Fruit fly (Drosophila melanogaster) whole organism, embryonic: ENCODE data around the gene ClpP.

Source experiments
- Blimp-1 ChIP-seq: fragments of 200-800 bp; sonication (Bioruptor generic); optimal IDR thresholded peaks from 3 replicates; lab custom pipeline; 2018; ENCODE audit warnings: missing biosample characterization, missing genetic modification characterization, mild to moderate bottlenecking, moderate library complexity, missing genetic modification reagents
- CG10462 ChIP-seq: fragments of 200-800 bp; sonication (Bioruptor generic); optimal IDR thresholded peaks from 2 replicates; lab custom pipeline; 2016; ENCODE audit warnings: missing biosample characterization, missing genetic modification characterization
- CG11504 ChIP-seq: fragments of 200-800 bp; sonication (Bioruptor generic); optimal IDR thresholded peaks from 3 replicates; lab custom pipeline; 2019; ENCODE audit warnings: missing biosample characterization, mild to moderate bottlenecking, missing genetic modification characterization, moderate library complexity
- CG12104 ChIP-seq: fragments of 200-800 bp; sonication (Bioruptor generic); optimal IDR thresholded peaks from 3 replicates; lab custom pipeline; 2016; ENCODE audit warnings: missing biosample characterization, missing genetic modification characterization
- CG12299 ChIP-seq: fragments of 200-800 bp; sonication (Bioruptor generic); optimal IDR thresholded peaks from 2 replicates; lab custom pipeline; 2018; ENCODE audit warnings: missing biosample characterization, mild to moderate bottlenecking, missing genetic modification characterization
- CG12659 ChIP-seq: fragments of 200-800 bp; sonication (Bioruptor generic); optimal IDR thresholded peaks from 3 replicates; lab custom pipeline; 2017; ENCODE audit warnings: mild to moderate bottlenecking, missing biosample characterization, missing genetic modification reagents, missing genetic modification characterization
- CG14710 ChIP-seq: fragments of 200-800 bp; sonication (Bioruptor generic); optimal IDR thresholded peaks from 3 replicates; lab custom pipeline; 2019; ENCODE audit warnings: missing biosample characterization, mild to moderate bottlenecking, missing genetic modification characterization, moderate library complexity
- CG15011 ChIP-seq: fragments of 200-800 bp; sonication (Bioruptor generic); optimal IDR thresholded peaks from 3 replicates; lab custom pipeline; 2018; ENCODE audit warnings: missing biosample characterization, mild to moderate bottlenecking, missing genetic modification characterization
- CG1603 ChIP-seq: fragments of 200-800 bp; sonication (Bioruptor generic); optimal IDR thresholded peaks from 2 replicates; lab custom pipeline; 2019; ENCODE audit warnings: missing biosample characterization, mild to moderate bottlenecking, missing genetic modification characterization, moderate library complexity
- CG17385 ChIP-seq: fragments of 200-800 bp; sonication (Bioruptor generic); optimal IDR thresholded peaks from 3 replicates; lab custom pipeline; 2018; ENCODE audit warnings: missing biosample characterization, mild to moderate bottlenecking, missing genetic modification characterization
- CG18262 ChIP-seq: fragments of 200-800 bp; optimal IDR thresholded peaks from 3 replicates; lab custom pipeline; 2019; ENCODE audit warnings: missing biosample characterization, mild to moderate bottlenecking, missing genetic modification characterization, moderate library complexity
- CG3726 ChIP-seq: fragments of 200-800 bp; sonication (Bioruptor generic); IDR thresholded peaks from 3 replicates; pipeline ENCODE4, ENCODE4 v1.3.6; 2022; ENCODE audit warnings: missing biosample characterization, missing genetic modification characterization
- CG3847 ChIP-seq: fragments of 200-800 bp; sonication (Bioruptor generic); IDR thresholded peaks from 2 replicates; pipeline ENCODE4 v1.3.6; 2022; ENCODE audit warnings: missing biosample characterization, missing genetic modification characterization
- CG7357 ChIP-seq: fragments of 200-800 bp; sonication (Bioruptor generic); IDR thresholded peaks from 3 replicates; pipeline ENCODE4 v1.3.6; 2022; ENCODE audit warnings: missing biosample characterization, missing genetic modification characterization
- CG7786 ChIP-seq: fragments of 200-800 bp; sonication (Bioruptor generic); optimal IDR thresholded peaks from 2 replicates; lab custom pipeline; 2016; ENCODE audit warnings: missing biosample characterization, missing genetic modification characterization
- CG9817 ChIP-seq: fragments of 200-800 bp; sonication (Bioruptor generic); optimal IDR thresholded peaks from 2 replicates; lab custom pipeline; 2018; ENCODE audit warnings: missing biosample characterization, mild to moderate bottlenecking, missing genetic modification characterization, moderate library complexity
- CG9932 ChIP-seq: fragments of 200-800 bp; sonication (Bioruptor generic); IDR thresholded peaks from 2 replicates; pipeline ENCODE4 v1.3.6; 2022; ENCODE audit warnings: missing biosample characterization, missing genetic modification characterization
- D ChIP-seq, 2 experiments: fragments of 200-800 bp in 1 of 2; fragments of >200 bp in 1 of 2; sonication (Bioruptor generic) in 1 of 2; optimal IDR thresholded peaks; 2 replicates in 1 of 2; 3 replicates in 1 of 2; lab custom pipeline; 2017; ENCODE audit warnings: mild to moderate bottlenecking in 1 of 2, missing biosample characterization in 1 of 2, missing genetic modification characterization in 1 of 2, missing genetic modification reagents in 1 of 2
- Dad ChIP-seq: fragments of 200-800 bp; sonication (Bioruptor generic); optimal IDR thresholded peaks from 3 replicates; lab custom pipeline; 2016; ENCODE audit warnings: missing biosample characterization, missing genetic modification characterization
- Dll ChIP-seq: fragments of 200-800 bp; sonication (Bioruptor generic); IDR thresholded peaks from 4 replicates; pipeline ENCODE4 v1.3.6; 2022; ENCODE audit warnings: missing biosample characterization, missing genetic modification characterization; ENCODE audit not compliant: partially characterized antibody
- Hmr ChIP-seq: fragments of 200-800 bp; sonication (Bioruptor generic); optimal IDR thresholded peaks from 3 replicates; lab custom pipeline; 2017; ENCODE audit warnings: mild to moderate bottlenecking, missing biosample characterization, missing genetic modification reagents, missing genetic modification characterization
- Hsf ChIP-seq: fragments of 200-800 bp; sonication (Bioruptor generic); optimal IDR thresholded peaks from 3 replicates; lab custom pipeline; 2016; ENCODE audit warnings: missing biosample characterization, missing genetic modification characterization
- Jarid2 ChIP-seq: fragments of 200-800 bp; sonication (Bioruptor generic); optimal IDR thresholded peaks from 3 replicates; lab custom pipeline; 2017; ENCODE audit warnings: mild to moderate bottlenecking, missing biosample characterization, missing genetic modification reagents, missing genetic modification characterization
- Lim3 ChIP-seq: fragments of 200-800 bp; sonication (Bioruptor generic); IDR thresholded peaks from 2 replicates; pipeline ENCODE4 v1.3.6; 2022; ENCODE audit warnings: missing biosample characterization, missing genetic modification characterization
- Mad ChIP-seq: fragments of 200-800 bp; sonication (Bioruptor generic); optimal IDR thresholded peaks from 2 replicates; lab custom pipeline; 2016; ENCODE audit warnings: missing biosample characterization, missing genetic modification characterization
- Max ChIP-seq: fragments of 200-800 bp; sonication (Bioruptor generic); optimal IDR thresholded peaks from 2 replicates; lab custom pipeline; 2016; ENCODE audit warnings: missing biosample characterization, mild to moderate bottlenecking, missing genetic modification characterization
- Med ChIP-seq: fragments of 200-800 bp; sonication (Bioruptor generic); peaks from one replicate; lab custom pipeline; 2016; ENCODE audit warnings: missing biosample characterization, missing genetic modification characterization, mild to moderate bottlenecking, inconsistent platforms, moderate library complexity
- Nf-YC ChIP-seq: fragments of 200-800 bp; optimal IDR thresholded peaks from 3 replicates; lab custom pipeline; 2019; ENCODE audit warnings: missing biosample characterization, mild to moderate bottlenecking, missing genetic modification characterization, moderate library complexity
- NfI ChIP-seq: fragments of 200-800 bp; sonication (Bioruptor generic); optimal IDR thresholded peaks from 3 replicates; lab custom pipeline; 2018; ENCODE audit warnings: missing biosample characterization, mild to moderate bottlenecking, missing genetic modification characterization, moderate library complexity
- Oaz ChIP-seq: fragments of 200-800 bp; sonication (Bioruptor generic); IDR thresholded peaks from 2 replicates; pipeline ENCODE4 v1.3.6; 2022; ENCODE audit warnings: missing biosample characterization, missing genetic modification characterization
- Tbp ChIP-seq: fragments of >200 bp; optimal IDR thresholded peaks from 2 replicates; lab custom pipeline; 2018; ENCODE audit warnings: missing biosample characterization, missing genetic modification characterization
- Xrp1 ChIP-seq: fragments of 200-800 bp; sonication (Bioruptor generic); IDR thresholded peaks from 2 replicates; pipeline ENCODE4 v1.3.6; 2022; ENCODE audit warnings: missing biosample characterization, missing genetic modification characterization
- ara ChIP-seq: fragments of 200-800 bp; sonication (Bioruptor generic); IDR thresholded peaks from 2 replicates; pipeline ENCODE4 v1.3.6; 2022; ENCODE audit warnings: missing biosample characterization, missing genetic modification characterization
- ase ChIP-seq: fragments of 200-800 bp; sonication (Bioruptor generic); IDR thresholded peaks from 3 replicates; pipeline ENCODE4 v1.3.6; 2022; ENCODE audit warnings: missing biosample characterization, missing genetic modification characterization
- ato ChIP-seq: fragments of 200-800 bp; sonication (Bioruptor generic); IDR thresholded peaks from 2 replicates; pipeline ENCODE4 v1.3.6; 2022; ENCODE audit warnings: missing biosample characterization, missing genetic modification characterization; ENCODE audit not compliant: partially characterized antibody
- br ChIP-seq: fragments of >200 bp; optimal IDR thresholded peaks from 2 replicates; lab custom pipeline; 2017
- cad ChIP-seq: fragments of >200 bp; optimal IDR thresholded peaks from 2 replicates; lab custom pipeline; 2017; ENCODE audit warnings: missing biosample characterization, missing genetic modification characterization
- cato ChIP-seq: fragments of 200-800 bp; sonication (Bioruptor generic); optimal IDR thresholded peaks from 2 replicates; lab custom pipeline; 2016; ENCODE audit warnings: missing biosample characterization, missing genetic modification characterization, borderline replicate concordance
- cwo ChIP-seq: fragments of 200-800 bp; sonication (Bioruptor generic); optimal IDR thresholded peaks from 3 replicates; lab custom pipeline; 2017; ENCODE audit warnings: missing biosample characterization, missing genetic modification characterization, mild to moderate bottlenecking, moderate library complexity, missing genetic modification reagents
- disco-r ChIP-seq: fragments of 200-800 bp; sonication (Bioruptor generic); optimal IDR thresholded peaks from 2 replicates; lab custom pipeline; 2016; ENCODE audit warnings: missing biosample characterization, missing genetic modification characterization
- dmrt11E ChIP-seq: fragments of 200-800 bp; sonication (Bioruptor generic); optimal IDR thresholded peaks from 3 replicates; lab custom pipeline; 2018; ENCODE audit warnings: missing biosample characterization, mild to moderate bottlenecking, missing genetic modification characterization, moderate library complexity
- fru ChIP-seq: fragments of >200 bp; optimal IDR thresholded peaks from 2 replicates; lab custom pipeline; 2017
- hth ChIP-seq: fragments of >200 bp; optimal IDR thresholded peaks from 2 replicates; lab custom pipeline; 2017; ENCODE audit warnings: inconsistent platforms
- lmd ChIP-seq: fragments of 200-800 bp; sonication (Bioruptor generic); IDR thresholded peaks from 2 replicates; pipeline ENCODE4 v1.3.6; 2022; ENCODE audit warnings: missing biosample characterization, missing genetic modification characterization
- maf-S ChIP-seq: fragments of 200-800 bp; sonication (Bioruptor generic); optimal IDR thresholded peaks from 2 replicates; lab custom pipeline; 2016; ENCODE audit warnings: missing biosample characterization, missing genetic modification characterization
- mld ChIP-seq: fragments of 200-800 bp; sonication (Bioruptor generic); IDR thresholded peaks from 3 replicates; pipeline ENCODE4 v1.3.6; 2022; ENCODE audit warnings: missing biosample characterization, missing genetic modification characterization; ENCODE audit not compliant: partially characterized antibody
- p53 ChIP-seq: fragments of 200-800 bp; sonication (Bioruptor generic); optimal IDR thresholded peaks from 2 replicates; lab custom pipeline; 2016; ENCODE audit warnings: missing biosample characterization, missing genetic modification characterization
- sr ChIP-seq: fragments of 200-800 bp; sonication (Bioruptor generic); IDR thresholded peaks from 3 replicates; pipeline ENCODE4 v1.3.6; 2022; ENCODE audit warnings: missing biosample characterization, missing genetic modification characterization
- wdn ChIP-seq: fragments of 200-800 bp; sonication (Bioruptor generic); IDR thresholded peaks from 2 replicates; pipeline ENCODE4 v1.3.6; 2022; ENCODE audit warnings: missing biosample characterization, missing genetic modification characterization
- zfh1 ChIP-seq: fragments of 200-800 bp; sonication (Bioruptor generic); IDR thresholded peaks from 3 replicates; pipeline ENCODE4 v1.3.6; 2022; ENCODE audit warnings: missing biosample characterization, missing genetic modification characterization

The ClpP gene

dm6 chr2L:10375464-10376236, 19.1 kb downstream of the ClpP start, which contains the start of the genes CG33303 and dpr19 (continued):
- TF ChIP-seq CG12299 (tag; lab: Kevin White, UChicago) (peak; percentile 81), Dad (GFP tag; lab: Kevin White, UChicago) (no peak), fru (lab: Kevin White, UChicago) (no peak), cad (no peak), CG7786 (GFP tag; lab: Kevin White, UChicago) (no peak), CG7357 (GFP tag; lab: Robert Waterston, UW) (no peak), Xrp1 (GFP tag; lab: Robert Waterston, UW) (peak; percentile 76), wdn (no peak), Jarid2 (GFP tag; lab: Kevin White, UChicago) (no peak), zfh1 (GFP tag; lab: Robert Waterston, UW) (0 out of 3 replicates have a peak, but pooled peaks have one; percentile 31), disco-r (no peak), CG15011 (GFP tag; lab: Kevin White, UChicago) (peak; percentile 49), CG9932 (GFP tag; lab: Robert Waterston, UW) (peak; percentile 17; the same call in 1 of the 2 replicates), CG17385 (peak; percentile 74), CG9817 (peak; percentile 59), sr (GFP tag; lab: Robert Waterston, UW) (no peak), Max (GFP tag; lab: Kevin White, UChicago) (peak; percentile 16), dmrt11E (peak; percentile 79), CG3847 (GFP tag; lab: Robert Waterston, UW) (peak; percentile 41; the same call in 1 of the 2 replicates), Hsf (no peak), CG14710 (tag; lab: Kevin White, UChicago) (peak; percentile 90), ara (GFP tag; lab: Robert Waterston, UW) (peak; percentile 57; the same call in 1 of the 2 replicates), CG12659 (peak; percentile 86), CG10462 (GFP tag; lab: Kevin White, UChicago) (peak; percentile 20), CG18262 (tag; lab: Kevin White, UChicago) (peak; percentile 89), D (optimal IDR thresholded peaks at IDR 0.05; lab: Kevin White, UChicago) (no peak), D (GFP tag; optimal IDR thresholded peaks at IDR 0.05; lab: Kevin White, UChicago) (peak; percentile 49), p53 (GFP tag; lab: Kevin White, UChicago) (no peak), cwo (GFP tag; lab: Kevin White, UChicago) (peak; percentile 62), Oaz (GFP tag; lab: Robert Waterston, UW) (no peak), Nf-YC (tag; lab: Kevin White, UChicago) (peak; percentile 79), CG3726 (GFP tag; lab: Robert Waterston, UW) (peak; percentile 51; the same call in 1 of the 3 replicates), ase (GFP tag; lab: Robert Waterston, UW) (no peak), Tbp (no peak), hth (lab: Kevin White, UChicago) (no peak), CG12104 (GFP tag; lab: Kevin White, UChicago) (peak; percentile 49), cato (GFP tag; lab: Kevin White, UChicago) (no peak), Hmr (peak; percentile 85), Dll (peak; percentile 38; the same call in 1 of the 4 replicates), Lim3 (GFP tag; lab: Robert Waterston, UW) (no peak), Blimp-1 (GFP tag; lab: Kevin White, UChicago) (no peak), NfI (GFP tag; lab: Kevin White, UChicago) (peak; percentile 45), Med (GFP tag; lab: Kevin White, UChicago) (peak; percentile 68), br (lab: Kevin White, UChicago) (no peak), maf-S (GFP tag; lab: Kevin White, UChicago) (no peak), lmd (peak; percentile 52; the same call in 1 of the 2 replicates), ato (GFP tag; lab: Robert Waterston, UW) (no peak), mld (no peak), CG1603 (tag; lab: Kevin White, UChicago) (peak; percentile 16), CG11504 (tag; lab: Kevin White, UChicago) (peak; percentile 85), Mad (GFP tag; lab: Kevin White, UChicago) (no peak)
